ENCODE assay signal across 1 fruit fly cellular context in the genomic region with DNA sequence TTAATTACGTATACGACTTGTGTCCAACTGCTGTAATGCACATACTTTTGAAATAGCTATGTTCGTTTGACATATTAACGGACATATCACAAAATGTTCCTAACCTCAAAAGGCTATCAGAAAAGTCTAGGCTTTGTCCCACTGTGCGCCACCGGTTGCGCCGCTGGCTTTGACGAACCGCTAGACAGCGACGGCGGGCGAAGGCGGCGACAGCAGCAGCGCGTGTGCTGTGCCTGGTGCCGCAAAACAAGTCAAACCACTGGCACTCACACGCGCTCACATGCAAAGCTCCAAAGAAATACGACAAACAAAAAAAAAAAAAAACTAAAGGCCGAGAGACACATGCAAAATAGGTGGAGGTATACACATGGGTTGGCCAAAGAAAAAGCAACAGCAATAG.
TF ChIP-seq lines count a peak whose summit lies in the region.

No protein-coding gene starts in this region.

TF ChIP-seq in whole organism, embryonic, 481 proteins besides CTCF, POLR2A, EP300 and RAD21 (continued from another document and continues in another):
- TF ChIP-seq lov (optimal IDR thresholded peaks at IDR 0.05; lab: Kevin White, UChicago) (no peak), lov (GFP tag; IDR thresholded peaks at IDR 0.05; lab: Robert Waterston, UW) (0 out of 3 replicates have a peak, but pooled peaks have one; percentile 12), Fer3 (tag; optimal IDR thresholded peaks at IDR 0.05; lab: Kevin White, UChicago) (peak; percentile 31), CG11695 (GFP tag; IDR thresholded peaks at IDR 0.05; lab: Robert Waterston, UW) (peak; percentile 47; the same call in 1 of the 3 replicates), Awh (GFP tag; IDR thresholded peaks at IDR 0.05; lab: Robert Waterston, UW) (0 out of 2 replicates have a peak, but pooled peaks have one; percentile 19), gem (tag; optimal IDR thresholded peaks at IDR 0.05; lab: Kevin White, UChicago) (peak; percentile 31), CG13894 (tag; optimal IDR thresholded peaks at IDR 0.05; lab: Kevin White, UChicago) (peak; percentile 20), BtbVII (GFP tag; optimal IDR thresholded peaks at IDR 0.05; lab: Kevin White, UChicago) (no peak), CG9215 (GFP tag; IDR thresholded peaks at IDR 0.05; lab: Robert Waterston, UW) (peak; percentile 38; the same call in 1 of the 2 replicates), Meics (GFP tag; optimal IDR thresholded peaks at IDR 0.05; lab: Kevin White, UChicago) (peak; percentile 32), CG6175 (GFP tag; IDR thresholded peaks at IDR 0.05; lab: Robert Waterston, UW) (peak; percentile 99), Rfx (GFP tag; IDR thresholded peaks at IDR 0.05; lab: Robert Waterston, UW) (peak; percentile 75), CG11247 (GFP tag; IDR thresholded peaks at IDR 0.05; lab: Robert Waterston, UW) (0 out of 2 replicates have a peak, but pooled peaks have one; percentile 13), CG8290 (GFP tag; optimal IDR thresholded peaks at IDR 0.05; lab: Kevin White, UChicago) (no peak), CG8290 (tag; optimal IDR thresholded peaks at IDR 0.05; lab: Kevin White, UChicago) (peak in 1 of 2 experiments; percentile 67), pum (GFP tag; optimal IDR thresholded peaks at IDR 0.05; lab: Kevin White, UChicago) (no peak), tin (GFP tag; optimal IDR thresholded peaks at IDR 0.05; lab: Kevin White, UChicago) (peak; percentile 23), CG3995 (GFP tag; optimal IDR thresholded peaks at IDR 0.05; lab: Kevin White, UChicago) (peak; percentile 3), CG30403 (GFP tag; optimal IDR thresholded peaks at IDR 0.05; lab: Kevin White, UChicago) (peak; percentile 26), CG9817 (tag; optimal IDR thresholded peaks at IDR 0.05; lab: Kevin White, UChicago) (no peak), ftz-f1 (GFP tag; optimal IDR thresholded peaks at IDR 0.05; lab: Kevin White, UChicago) (no peak), mam (GFP tag; optimal IDR thresholded peaks at IDR 0.05; lab: Kevin White, UChicago) (peak; percentile 3), CG14441 (GFP tag; IDR thresholded peaks at IDR 0.05; lab: Robert Waterston, UW) (peak; percentile 55), dysf (GFP tag; IDR thresholded peaks at IDR 0.05; lab: Robert Waterston, UW) (peak; percentile 43; the same call in 1 of the 3 replicates), al (GFP tag; IDR thresholded peaks at IDR 0.05; lab: Robert Waterston, UW) (0 out of 2 replicates have a peak, but pooled peaks have one; percentile 31), z (GFP tag; IDR thresholded peaks at IDR 0.05; lab: Robert Waterston, UW) (no peak), CG32772 (GFP tag; IDR thresholded peaks at IDR 0.05; lab: Robert Waterston, UW) (peak; percentile 64; the same call in 1 of the 2 replicates), CG12236 (GFP tag; optimal IDR thresholded peaks at IDR 0.05; lab: Kevin White, UChicago) (no peak), CG2678 (tag; optimal IDR thresholded peaks at IDR 0.05; lab: Kevin White, UChicago) (peak; percentile 21), CG1529 (GFP tag; optimal IDR thresholded peaks at IDR 0.05; lab: Kevin White, UChicago) (no peak), Kr (GFP tag; optimal IDR thresholded peaks at IDR 0.05; lab: Kevin White, UChicago) (no peak), Dbx (GFP tag; IDR thresholded peaks at IDR 0.05; lab: Robert Waterston, UW) (peak; percentile 57; the same call in 2 of the 3 replicates), CG30431 (GFP tag; optimal IDR thresholded peaks at IDR 0.05; lab: Kevin White, UChicago) (peak; percentile 1), CG2875 (GFP tag; optimal IDR thresholded peaks at IDR 0.05; lab: Kevin White, UChicago) (no peak), Pdp1 (GFP tag; optimal IDR thresholded peaks at IDR 0.05; lab: Kevin White, UChicago) (peak in 1 of 2 experiments; percentile 9), Drgx (GFP tag; IDR thresholded peaks at IDR 0.05; lab: Robert Waterston, UW) (peak; percentile 34), CG3407 (GFP tag; optimal IDR thresholded peaks at IDR 0.05; lab: Kevin White, UChicago) (no peak), zfh1 (GFP tag; IDR thresholded peaks at IDR 0.05; lab: Robert Waterston, UW) (peak; percentile 48; the same call in 1 of the 3 replicates), Hmr (GFP tag; optimal IDR thresholded peaks at IDR 0.05; lab: Kevin White, UChicago) (peak; percentile 22), bsh (GFP tag; optimal IDR thresholded peaks at IDR 0.05; lab: Kevin White, UChicago) (peak in 1 of 2 experiments; percentile 3), CG4707 (GFP tag; optimal IDR thresholded peaks at IDR 0.05; lab: Kevin White, UChicago) (peak; percentile 40), HHEX (GFP tag; optimal IDR thresholded peaks at IDR 0.05; lab: Kevin White, UChicago) (no peak), CG4424 (GFP tag; optimal IDR thresholded peaks at IDR 0.05; lab: Kevin White, UChicago) (peak; percentile 31), H15 (GFP tag; IDR thresholded peaks at IDR 0.05; lab: Robert Waterston, UW) (0 out of 3 replicates have a peak, but pooled peaks have one; percentile 11), CG34224 (GFP tag; IDR thresholded peaks at IDR 0.05; lab: Robert Waterston, UW; ENCODE audit: partially characterized antibody) (peak; percentile 38; the same call in 1 of the 3 replicates), CG3726 (GFP tag; IDR thresholded peaks at IDR 0.05; lab: Robert Waterston, UW) (0 out of 3 replicates have a peak, but pooled peaks have one; percentile 40), CG17186 (GFP tag; optimal IDR thresholded peaks at IDR 0.05; lab: Kevin White, UChicago) (no peak), slp2 (GFP tag; optimal IDR thresholded peaks at IDR 0.05; lab: Kevin White, UChicago) (no peak), sug (tag; optimal IDR thresholded peaks at IDR 0.05; lab: Kevin White, UChicago) (peak; percentile 22), pan (optimal IDR thresholded peaks at IDR 0.05; lab: Kevin White, UChicago) (no peak), pan (GFP tag; optimal IDR thresholded peaks at IDR 0.05 in 1 of 2, IDR thresholded peaks at IDR 0.05 in 1 of 2) (peak in 1 of 2 experiments; percentile 58), CG12071 (GFP tag; optimal IDR thresholded peaks at IDR 0.05; lab: Kevin White, UChicago) (peak; percentile 8), tap (tag; optimal IDR thresholded peaks at IDR 0.05; lab: Kevin White, UChicago) (peak; percentile 6), lab (GFP tag; optimal IDR thresholded peaks at IDR 0.05; lab: Kevin White, UChicago) (peak; percentile 52), row (GFP tag; IDR thresholded peaks at IDR 0.05; lab: Robert Waterston, UW) (peak; percentile 87), maf-S (GFP tag; optimal IDR thresholded peaks at IDR 0.05; lab: Kevin White, UChicago) (peak; percentile 28), CG12769 (tag; optimal IDR thresholded peaks at IDR 0.05; lab: Kevin White, UChicago) (peak; percentile 25), gce (GFP tag; IDR thresholded peaks at IDR 0.05; lab: Robert Waterston, UW) (no peak), Oli (tag; optimal IDR thresholded peaks at IDR 0.05; lab: Kevin White, UChicago) (no peak), CG15514 (GFP tag; optimal IDR thresholded peaks at IDR 0.05; lab: Kevin White, UChicago) (peak; percentile 17), CG3847 (GFP tag; IDR thresholded peaks at IDR 0.05; lab: Robert Waterston, UW) (peak; percentile 44), CG10366 (GFP tag; IDR thresholded peaks at IDR 0.05; lab: Robert Waterston, UW) (peak; percentile 48), Abd-B (GFP tag; optimal IDR thresholded peaks at IDR 0.05; lab: Kevin White, UChicago) (no peak), NFAT (GFP tag; IDR thresholded peaks at IDR 0.05; lab: Robert Waterston, UW) (peak; percentile 77), Med (GFP tag; lab: Kevin White, UChicago) (peak; percentile 68), Scr (GFP tag; IDR thresholded peaks at IDR 0.05; lab: Robert Waterston, UW; ENCODE audit: partially characterized antibody) (no peak), mirr (GFP tag; optimal IDR thresholded peaks at IDR 0.05; lab: Kevin White, UChicago) (peak; percentile 20), CG6813 (GFP tag; optimal IDR thresholded peaks at IDR 0.05; lab: Kevin White, UChicago) (no peak), Ptx1 (GFP tag; IDR thresholded peaks at IDR 0.05; lab: Robert Waterston, UW) (peak; percentile 47; the same call in 1 of the 2 replicates), Poxn (GFP tag; IDR thresholded peaks at IDR 0.05; lab: Robert Waterston, UW) (peak; percentile 23; the same call in 1 of the 2 replicates), Ets65A (GFP tag; lab: Kevin White, UChicago) (peak; percentile 71), CG14014 (GFP tag; IDR thresholded peaks at IDR 0.05; lab: Robert Waterston, UW) (peak; percentile 52; the same call in 1 of the 2 replicates), Fer1 (GFP tag; optimal IDR thresholded peaks at IDR 0.05; lab: Kevin White, UChicago) (peak; percentile 15), repo (GFP tag; optimal IDR thresholded peaks at IDR 0.05; lab: Kevin White, UChicago) (no peak), Deaf1 (tag; optimal IDR thresholded peaks at IDR 0.05; lab: Kevin White, UChicago) (peak; percentile 28), CG9932 (GFP tag; IDR thresholded peaks at IDR 0.05; lab: Robert Waterston, UW) (peak; percentile 69), CG1792 (GFP tag; optimal IDR thresholded peaks at IDR 0.05; lab: Kevin White, UChicago) (no peak), esg (GFP tag; conservative IDR thresholded peaks at IDR 0.05; lab: Robert Waterston, UW) (0 out of 2 replicates have a peak, but pooled peaks have one; percentile 35), stwl (tag; optimal IDR thresholded peaks at IDR 0.05; lab: Kevin White, UChicago) (no peak), ind (GFP tag; optimal IDR thresholded peaks at IDR 0.05; lab: Kevin White, UChicago) (peak; percentile 58), cas (GFP tag; IDR thresholded peaks at IDR 0.05; lab: Robert Waterston, UW) (0 out of 2 replicates have a peak, but pooled peaks have one; percentile 20), az2 (GFP tag; optimal IDR thresholded peaks at IDR 0.05; lab: Kevin White, UChicago) (peak; percentile 0), nmo (GFP tag; optimal IDR thresholded peaks at IDR 0.05; lab: Kevin White, UChicago) (no peak), Atf6 (GFP tag; IDR thresholded peaks at IDR 0.05; lab: Robert Waterston, UW) (peak; percentile 43; the same call in 1 of the 2 replicates), CG7839 (tag; optimal IDR thresholded peaks at IDR 0.05; lab: Kevin White, UChicago) (peak; percentile 35), sr (GFP tag; IDR thresholded peaks at IDR 0.05; lab: Robert Waterston, UW) (peak; percentile 44; the same call in 1 of the 3 replicates), Hey (tag; optimal IDR thresholded peaks at IDR 0.05; lab: Kevin White, UChicago) (peak; percentile 91), CG7745 (tag; optimal IDR thresholded peaks at IDR 0.05; lab: Kevin White, UChicago) (no peak), CG15269 (tag; optimal IDR thresholded peaks at IDR 0.05; lab: Kevin White, UChicago) (no peak), Aef1 (GFP tag; IDR thresholded peaks at IDR 0.05; lab: Robert Waterston, UW) (peak; percentile 43; the same call in 2 of the 3 replicates), CG11696 (GFP tag; IDR thresholded peaks at IDR 0.05; lab: Robert Waterston, UW) (peak; percentile 55; the same call in 1 of the 2 replicates), cg (GFP tag; optimal IDR thresholded peaks at IDR 0.05; lab: Kevin White, UChicago) (peak; percentile 44), Ada2b (GFP tag; IDR thresholded peaks at IDR 0.05; lab: Robert Waterston, UW) (no peak; the same call in 1 of the 2 replicates), CG32532 (GFP tag; IDR thresholded peaks at IDR 0.05; lab: Robert Waterston, UW) (peak; percentile 63), luna (GFP tag; optimal IDR thresholded peaks at IDR 0.05; lab: Kevin White, UChicago) (no peak), CG7372 (GFP tag; IDR thresholded peaks at IDR 0.05; lab: Robert Waterston, UW) (0 out of 2 replicates have a peak, but pooled peaks have one; percentile 25), Taf1 (GFP tag; IDR thresholded peaks at IDR 0.05; lab: Robert Waterston, UW) (0 out of 2 replicates have a peak, but pooled peaks have one; percentile 7), CG2199 (GFP tag; IDR thresholded peaks at IDR 0.05; lab: Robert Waterston, UW) (0 out of 3 replicates have a peak, but pooled peaks have one; percentile 32), CG6689 (GFP tag; IDR thresholded peaks at IDR 0.05; lab: Robert Waterston, UW) (peak; percentile 47; the same call in 1 of the 2 replicates), Oaz (GFP tag; IDR thresholded peaks at IDR 0.05; lab: Robert Waterston, UW) (0 out of 2 replicates have a peak, but pooled peaks have one; percentile 4), CG10543 (GFP tag; optimal IDR thresholded peaks at IDR 0.05; lab: Kevin White, UChicago) (peak; percentile 57), trem (tag; optimal IDR thresholded peaks at IDR 0.05; lab: Kevin White, UChicago) (peak; percentile 11), Nf-YC (tag; optimal IDR thresholded peaks at IDR 0.05; lab: Kevin White, UChicago) (peak; percentile 2), CG14860 (GFP tag; IDR thresholded peaks at IDR 0.05; lab: Robert Waterston, UW; ENCODE audit: partially characterized antibody) (0 out of 3 replicates have a peak, but pooled peaks have one; percentile 33), Opbp (GFP tag; IDR thresholded peaks at IDR 0.05; lab: Robert Waterston, UW; ENCODE audit: partially characterized antibody) (no peak), B-H1 (GFP tag; IDR thresholded peaks at IDR 0.05; lab: Robert Waterston, UW) (peak; percentile 26; the same call in 2 of the 3 replicates), CG5245 (GFP tag; optimal IDR thresholded peaks at IDR 0.05; lab: Kevin White, UChicago) (no peak), CG2120 (GFP tag; optimal IDR thresholded peaks at IDR 0.05; lab: Kevin White, UChicago) (peak; percentile 26), CG7556 (GFP tag; optimal IDR thresholded peaks at IDR 0.05; lab: Kevin White, UChicago) (no peak), CG18262 (tag; optimal IDR thresholded peaks at IDR 0.05; lab: Kevin White, UChicago) (peak; percentile 2), gt (GFP tag; IDR thresholded peaks at IDR 0.05; lab: Robert Waterston, UW) (no peak), tll (GFP tag; optimal IDR thresholded peaks at IDR 0.05; lab: Kevin White, UChicago) (no peak), bigmax (GFP tag; optimal IDR thresholded peaks at IDR 0.05; lab: Kevin White, UChicago) (peak; percentile 87), HLH54F (GFP tag; optimal IDR thresholded peaks at IDR 0.05; lab: Kevin White, UChicago) (no peak), CG2712 (tag; optimal IDR thresholded peaks at IDR 0.05; lab: Kevin White, UChicago) (peak; percentile 31), CG11093 (GFP tag; IDR thresholded peaks at IDR 0.05; lab: Robert Waterston, UW) (0 out of 3 replicates have a peak, but pooled peaks have one; percentile 11), CG1603 (tag; optimal IDR thresholded peaks at IDR 0.05; lab: Kevin White, UChicago) (peak; percentile 24), CG11723 (GFP tag; optimal IDR thresholded peaks at IDR 0.05; lab: Kevin White, UChicago) (no peak), gfzf (GFP tag; optimal IDR thresholded peaks at IDR 0.05; lab: Kevin White, UChicago) (no peak), CG11456 (GFP tag; IDR thresholded peaks at IDR 0.05; lab: Robert Waterston, UW) (peak; percentile 64; the same call in 1 of the 3 replicates), kni (GFP tag; optimal IDR thresholded peaks at IDR 0.05; lab: Kevin White, UChicago) (no peak)
